Worm (Caenorhabditis elegans): ENCODE results near the gene C45H4.18.

DNA sequence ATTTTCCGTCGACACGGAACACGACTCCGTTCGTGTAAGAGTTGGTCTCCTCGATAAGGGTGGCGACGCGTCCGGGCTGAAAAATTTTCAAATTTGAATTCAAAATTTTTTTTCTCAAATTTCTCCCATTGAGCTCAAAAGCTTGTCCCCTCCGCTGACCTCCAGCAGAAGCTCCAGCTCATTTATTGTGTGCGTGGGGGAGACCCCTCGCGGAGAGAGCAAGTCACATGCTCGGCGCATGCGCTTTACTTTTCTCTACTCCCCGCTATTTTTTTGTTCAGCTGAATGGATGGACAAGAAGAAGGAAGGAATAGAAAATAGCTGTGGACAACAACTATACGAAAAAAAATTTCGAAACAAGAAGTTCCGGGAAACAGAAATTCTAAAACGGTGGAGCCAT, 41.8 kb upstream of the C45H4.18 start:
- peak; percentile 99 for TF ChIP-seq lin-14 (GFP tag; optimal IDR thresholded peaks at IDR 0.05)
- no peak for TF ChIP-seq unc-130 (tag; optimal IDR thresholded peaks at IDR 0.05)
- TF ChIP-seq unc-86 (tag; optimal IDR thresholded peaks at IDR 0.05) = peak; percentile 91
- no peak for TF ChIP-seq unc-98 (GFP tag; IDR thresholded peaks at IDR 0.05)
- no peak for TF ChIP-seq pag-3 (tag; optimal IDR thresholded peaks at IDR 0.05; ENCODE audit: borderline replicate concordance, insufficient read depth)
- TF ChIP-seq rnt-1 (tag; optimal IDR thresholded peaks at IDR 0.05) = peak; percentile 64
- peak in 1 of 3 experiments; percentile 49 for TF ChIP-seq dpl-1 (GFP tag; optimal IDR thresholded peaks at IDR 0.05)
- TF ChIP-seq egl-27 (tag; optimal IDR thresholded peaks at IDR 0.05) = no peak
